Fruit fly (Drosophila melanogaster) whole organism, prepupa: Measurements from ENCODE around the gene dsf.

Experiments
- CG10631 ChIP-seq: fragments of 200-800 bp; sonication (Bioruptor generic); optimal IDR thresholded peaks from 2 replicates; lab custom pipeline; 2016; ENCODE audit warnings: missing biosample characterization, missing genetic modification characterization
- CG15336 ChIP-seq: fragments of 200-800 bp; sonication (Bioruptor generic); IDR thresholded peaks from 2 replicates; pipeline ENCODE4 v1.3.6; 2022; ENCODE audit warnings: missing biosample characterization, missing genetic modification characterization
- CG1621 ChIP-seq: fragments of 200-800 bp; sonication (Bioruptor generic); optimal IDR thresholded peaks from 3 replicates; lab custom pipeline; 2018; ENCODE audit warnings: missing biosample characterization, mild to moderate bottlenecking, missing genetic modification characterization
- CG34406 ChIP-seq: fragments of 200-800 bp; sonication (Bioruptor generic); optimal IDR thresholded peaks from 3 replicates; lab custom pipeline; 2016; ENCODE audit warnings: missing biosample characterization, missing genetic modification characterization
- CG6163 ChIP-seq: fragments of 200-800 bp; sonication (Bioruptor generic); IDR thresholded peaks from 3 replicates; pipeline ENCODE4 v1.3.6; 2022; ENCODE audit warnings: missing biosample characterization, missing genetic modification characterization
- CG8632 ChIP-seq: fragments of 200-800 bp; sonication (Bioruptor generic); optimal IDR thresholded peaks from 3 replicates; lab custom pipeline; 2016; ENCODE audit warnings: missing biosample characterization, missing genetic modification characterization
- Eip78C ChIP-seq: fragments of 200-800 bp; sonication (Bioruptor generic); peaks from one replicate; lab custom pipeline; 2016; ENCODE audit warnings: missing biosample characterization, missing genetic modification characterization
- Hr39 ChIP-seq: fragments of 200-800 bp; sonication (Bioruptor generic); optimal IDR thresholded peaks from 2 replicates; lab custom pipeline; 2016; ENCODE audit warnings: missing biosample characterization, missing genetic modification characterization
- Hr4 ChIP-seq: fragments of 200-800 bp; sonication (Bioruptor generic); optimal IDR thresholded peaks from 3 replicates; lab custom pipeline; 2016; ENCODE audit warnings: missing biosample characterization, missing genetic modification characterization
- Sox14 ChIP-seq: fragments of 200-800 bp; sonication (Bioruptor generic); optimal IDR thresholded peaks from 3 replicates; lab custom pipeline; 2016; ENCODE audit warnings: missing biosample characterization, missing genetic modification characterization
- dac ChIP-seq: fragments of 200-800 bp; sonication (Bioruptor generic); optimal IDR thresholded peaks from 2 replicates; lab custom pipeline; 2017; ENCODE audit warnings: missing biosample characterization, mild to moderate bottlenecking, missing genetic modification characterization
- ss ChIP-seq, 2 experiments: fragments of 200-800 bp; sonication (Bioruptor generic); optimal IDR thresholded peaks; 2 replicates in 1 of 2; 3 replicates in 1 of 2; lab custom pipeline; 2017 to 2018; ENCODE audit warnings: mild to moderate bottlenecking in 2 of 2, missing biosample characterization in 2 of 2, missing genetic modification characterization in 2 of 2, moderate library complexity in 1 of 2
- svp ChIP-seq: fragments of 200-800 bp; sonication (Bioruptor generic); peaks from one replicate; lab custom pipeline; 2016; ENCODE audit warnings: missing biosample characterization, missing genetic modification characterization
- topi ChIP-seq: fragments of 200-800 bp; sonication (Bioruptor generic); optimal IDR thresholded peaks from 3 replicates; lab custom pipeline; 2016; ENCODE audit warnings: missing biosample characterization, missing genetic modification characterization

DNA sequence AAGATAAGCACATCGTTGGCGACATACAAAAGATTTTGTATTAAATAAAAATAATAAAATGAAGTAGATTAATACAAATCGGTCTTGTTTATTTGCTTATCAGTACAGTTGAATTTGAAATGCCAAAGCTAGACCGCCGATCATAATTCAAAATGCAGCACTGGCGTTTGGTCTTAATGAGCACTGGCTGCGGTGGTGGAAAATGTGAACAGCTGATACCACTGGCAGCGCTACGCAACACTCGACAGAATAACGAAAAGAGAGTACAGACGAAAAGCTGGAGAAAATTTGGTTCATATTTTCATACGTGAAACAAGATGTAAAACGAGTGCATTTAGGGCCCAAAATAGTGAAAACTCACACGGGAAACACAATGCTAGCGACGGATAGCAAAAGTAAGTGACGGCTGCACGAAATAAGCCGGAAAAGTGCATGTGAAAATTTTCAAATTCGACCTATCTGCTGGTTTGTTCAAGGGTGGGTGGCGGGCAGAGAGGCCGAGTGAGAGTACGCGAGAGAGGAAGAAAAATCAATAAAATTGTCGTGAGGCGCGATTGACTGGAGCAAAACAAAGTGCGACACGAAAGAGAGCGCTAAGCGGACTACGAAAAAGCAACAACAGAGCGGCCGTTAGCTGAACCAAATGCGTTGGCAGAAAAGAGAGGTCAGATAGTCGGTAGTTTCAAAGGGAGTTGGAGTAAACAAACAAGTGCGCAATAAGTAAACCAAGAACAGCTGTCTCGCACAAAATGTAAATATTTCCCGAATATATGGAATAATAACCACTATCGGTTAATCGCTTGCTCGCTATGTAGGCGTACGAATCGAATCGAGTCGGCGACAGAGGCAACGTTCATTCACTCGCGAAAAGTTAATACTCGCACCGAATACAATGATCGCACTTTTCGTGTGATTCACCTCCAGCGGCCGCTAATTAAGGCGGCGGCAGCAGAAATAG, 18.6 kb upstream of the dsf start, which contains the start of gene bchs:
- TF ChIP-seq CG1621 (no peak), ss (GFP tag; optimal IDR thresholded peaks at IDR 0.05; lab: Kevin White, UChicago) (no peak), CG15336 (GFP tag; lab: Robert Waterston, UW) (0 out of 2 replicates have a peak, but pooled peaks have one; percentile 22), CG8632 (no peak), CG10631 (GFP tag; lab: Kevin White, UChicago) (no peak), Hr4 (GFP tag; lab: Kevin White, UChicago) (no peak), dac (GFP tag; lab: Kevin White, UChicago) (no peak), topi (GFP tag; lab: Kevin White, UChicago) (peak; percentile 24), Eip78C (no peak), CG6163 (GFP tag; lab: Robert Waterston, UW) (no peak; the same call in 1 of the 3 replicates), Sox14 (peak; percentile 41), Hr39 (no peak), CG34406 (GFP tag; lab: Kevin White, UChicago) (peak; percentile 17), svp (peak; percentile 77)
